Fruit fly (Drosophila melanogaster) Kc167 (cell line): ENCODE data around the gene CG31019.

ENCODE experiments used
- h ChIP-seq: fragments of >200 bp; optimal IDR thresholded peaks from 3 replicates; lab custom pipeline; 2018; ENCODE audit warnings: missing external identifiers
- psq ChIP-seq: fragments of >200 bp; optimal IDR thresholded peaks from 2 replicates; lab custom pipeline; 2017; ENCODE audit warnings: missing external identifiers

dm6 chr3R:30648851-30649250, 52.0 kb downstream of the CG31019 start, which contains the start of gene CG34432:
- TF ChIP-seq psq (lab: Kevin White, UChicago) (no peak), h (no peak)
